Fruit fly (Drosophila melanogaster) whole organism, embryonic: ENCODE results near the gene CG13894.

Experiments
- Abd-B ChIP-seq: fragments of 200-800 bp; sonication (Bioruptor generic); optimal IDR thresholded peaks from 2 replicates; lab custom pipeline; 2018; ENCODE audit warnings: missing biosample characterization, mild to moderate bottlenecking, missing genetic modification characterization, moderate library complexity
- CG11398 ChIP-seq: fragments of 200-800 bp; sonication (Bioruptor generic); optimal IDR thresholded peaks from 2 replicates; lab custom pipeline; 2016; ENCODE audit warnings: missing biosample characterization, missing genetic modification characterization
- CG11504 ChIP-seq: fragments of 200-800 bp; sonication (Bioruptor generic); optimal IDR thresholded peaks from 3 replicates; lab custom pipeline; 2019; ENCODE audit warnings: missing biosample characterization, mild to moderate bottlenecking, missing genetic modification characterization, moderate library complexity
- CG13624 ChIP-seq: fragments of 200-800 bp; sonication (Bioruptor generic); optimal IDR thresholded peaks from 2 replicates; lab custom pipeline; 2016; ENCODE audit warnings: missing biosample characterization, missing genetic modification characterization
- CG13894 ChIP-seq: fragments of 200-800 bp; sonication (Bioruptor generic); optimal IDR thresholded peaks from 3 replicates; lab custom pipeline; 2018; ENCODE audit warnings: missing biosample characterization, mild to moderate bottlenecking, missing genetic modification characterization, moderate library complexity
- CG14710 ChIP-seq: fragments of 200-800 bp; sonication (Bioruptor generic); optimal IDR thresholded peaks from 3 replicates; lab custom pipeline; 2019; ENCODE audit warnings: missing biosample characterization, mild to moderate bottlenecking, missing genetic modification characterization, moderate library complexity
- CG16815 ChIP-seq: fragments of 200-800 bp; sonication (Bioruptor generic); optimal IDR thresholded peaks from 3 replicates; lab custom pipeline; 2017; ENCODE audit warnings: missing biosample characterization, mild to moderate bottlenecking, missing genetic modification characterization
- CG17359 ChIP-seq: fragments of 200-800 bp; sonication (Bioruptor generic); optimal IDR thresholded peaks from 3 replicates; lab custom pipeline; 2018; ENCODE audit warnings: missing biosample characterization, mild to moderate bottlenecking, missing genetic modification characterization, moderate library complexity
- CG17361 ChIP-seq: fragments of 200-800 bp; sonication (Bioruptor generic); IDR thresholded peaks from 3 replicates; pipeline ENCODE4 v1.3.6; 2022; ENCODE audit warnings: missing biosample characterization, missing genetic modification characterization
- CG17385 ChIP-seq: fragments of 200-800 bp; sonication (Bioruptor generic); optimal IDR thresholded peaks from 3 replicates; lab custom pipeline; 2018; ENCODE audit warnings: missing biosample characterization, mild to moderate bottlenecking, missing genetic modification characterization
- CG2199 ChIP-seq: fragments of 200-800 bp; sonication (Bioruptor generic); IDR thresholded peaks from 3 replicates; pipeline ENCODE4 v1.3.6; 2022; ENCODE audit warnings: missing biosample characterization, missing genetic modification characterization
- CG2875 ChIP-seq: fragments of 200-800 bp; sonication (Bioruptor generic); optimal IDR thresholded peaks from 2 replicates; lab custom pipeline; 2017; ENCODE audit warnings: missing biosample characterization, mild to moderate bottlenecking, missing genetic modification characterization, missing genetic modification reagents
- CG31388 ChIP-seq: fragments of 200-800 bp; sonication (Bioruptor generic); optimal IDR thresholded peaks from 2 replicates; lab custom pipeline; 2016; ENCODE audit warnings: missing biosample characterization, missing genetic modification characterization
- CG33213 ChIP-seq: fragments of 200-800 bp; sonication (Bioruptor generic); optimal IDR thresholded peaks from 3 replicates; lab custom pipeline; 2016; ENCODE audit warnings: missing biosample characterization, missing genetic modification characterization
- CG34376 ChIP-seq: fragments of 200-800 bp; sonication (Bioruptor generic); optimal IDR thresholded peaks from 2 replicates; lab custom pipeline; 2018; ENCODE audit warnings: missing biosample characterization, mild to moderate bottlenecking, missing genetic modification characterization
- CG4282 ChIP-seq: fragments of 200-800 bp; sonication (Bioruptor generic); optimal IDR thresholded peaks from 2 replicates; lab custom pipeline; 2016; ENCODE audit warnings: missing biosample characterization, missing genetic modification characterization
- CG4328 ChIP-seq: fragments of 200-800 bp; sonication (Bioruptor generic); optimal IDR thresholded peaks from 3 replicates; lab custom pipeline; 2017; ENCODE audit warnings: missing biosample characterization, missing genetic modification reagents, missing genetic modification characterization
- CG4820 ChIP-seq: fragments of 200-800 bp; sonication (Bioruptor generic); optimal IDR thresholded peaks from 3 replicates; lab custom pipeline; 2016; ENCODE audit warnings: missing biosample characterization, missing genetic modification characterization
- CG4854 ChIP-seq: fragments of 200-800 bp; sonication (Bioruptor generic); optimal IDR thresholded peaks from 2 replicates; lab custom pipeline; 2016; ENCODE audit warnings: missing biosample characterization, missing genetic modification characterization, inconsistent platforms
- CG6854 ChIP-seq: fragments of 200-800 bp; sonication (Bioruptor generic); optimal IDR thresholded peaks from 3 replicates; lab custom pipeline; 2017; ENCODE audit warnings: missing biosample characterization, mild to moderate bottlenecking, missing genetic modification characterization
- CG8944 ChIP-seq: fragments of 200-800 bp; sonication (Bioruptor generic); optimal IDR thresholded peaks from 3 replicates; lab custom pipeline; 2016; ENCODE audit warnings: missing biosample characterization, missing genetic modification characterization
- CG9215 ChIP-seq: fragments of 200-800 bp; sonication (Bioruptor generic); IDR thresholded peaks from 2 replicates; pipeline ENCODE4 v1.3.6; 2022; ENCODE audit warnings: missing biosample characterization, missing genetic modification characterization
- CG9797 ChIP-seq: fragments of 200-800 bp; sonication (Bioruptor generic); optimal IDR thresholded peaks from 3 replicates; lab custom pipeline; 2018; ENCODE audit warnings: missing biosample characterization, mild to moderate bottlenecking, missing genetic modification characterization
- Dip3 ChIP-seq: fragments of 200-800 bp; sonication (Bioruptor generic); optimal IDR thresholded peaks from 3 replicates; lab custom pipeline; 2016; ENCODE audit warnings: missing biosample characterization, missing genetic modification characterization
- Dp ChIP-seq: fragments of 200-800 bp; sonication (Bioruptor generic); optimal IDR thresholded peaks from 2 replicates; lab custom pipeline; 2018; ENCODE audit warnings: missing biosample characterization, mild to moderate bottlenecking, missing genetic modification characterization, moderate library complexity
- H2.0 ChIP-seq: fragments of 200-800 bp; sonication (Bioruptor generic); IDR thresholded peaks from 2 replicates; pipeline ENCODE4 v1.3.6; 2022; ENCODE audit warnings: missing biosample characterization, missing genetic modification characterization
- Hmr ChIP-seq: fragments of 200-800 bp; sonication (Bioruptor generic); optimal IDR thresholded peaks from 3 replicates; lab custom pipeline; 2017; ENCODE audit warnings: mild to moderate bottlenecking, missing biosample characterization, missing genetic modification reagents, missing genetic modification characterization
- Mrtf ChIP-seq: fragments of 200-800 bp; sonication (Bioruptor generic); IDR thresholded peaks from 3 replicates; pipeline ENCODE4 v1.3.6; 2022; ENCODE audit warnings: missing biosample characterization, missing genetic modification characterization
- Nf-YA ChIP-seq: fragments of 200-800 bp; sonication (Bioruptor generic); IDR thresholded peaks from 2 replicates; pipeline ENCODE4 v1.3.6; 2022; ENCODE audit warnings: missing biosample characterization, missing genetic modification characterization
- Side ChIP-seq: fragments of 200-800 bp; sonication (Bioruptor generic); optimal IDR thresholded peaks from 2 replicates; lab custom pipeline; 2016; ENCODE audit warnings: missing biosample characterization, missing genetic modification characterization
- Tbp ChIP-seq: fragments of >200 bp; optimal IDR thresholded peaks from 2 replicates; lab custom pipeline; 2018; ENCODE audit warnings: missing biosample characterization, missing genetic modification characterization
- YL-1 ChIP-seq: fragments of 200-800 bp; sonication (Bioruptor generic); optimal IDR thresholded peaks from 3 replicates; lab custom pipeline; 2017; ENCODE audit warnings: missing biosample characterization, mild to moderate bottlenecking, missing genetic modification characterization
- cas ChIP-seq: fragments of 200-800 bp; sonication (Bioruptor generic); IDR thresholded peaks from 2 replicates; pipeline ENCODE4 v1.3.6; 2022; ENCODE audit warnings: missing biosample characterization, missing genetic modification characterization
- chinmo ChIP-seq: fragments of 200-800 bp; sonication (Bioruptor generic); IDR thresholded peaks from 4 replicates; pipeline ENCODE4 v1.3.6; 2022; ENCODE audit warnings: missing biosample characterization, missing genetic modification characterization; ENCODE audit not compliant: partially characterized antibody
- chn ChIP-seq: fragments of 200-800 bp; sonication (Bioruptor generic); optimal IDR thresholded peaks from 2 replicates; lab custom pipeline; 2016; ENCODE audit warnings: missing biosample characterization, missing genetic modification characterization
- cwo ChIP-seq: fragments of 200-800 bp; sonication (Bioruptor generic); optimal IDR thresholded peaks from 3 replicates; lab custom pipeline; 2017; ENCODE audit warnings: missing biosample characterization, missing genetic modification characterization, mild to moderate bottlenecking, moderate library complexity, missing genetic modification reagents
- dm ChIP-seq: fragments of 200-800 bp; sonication (Bioruptor generic); optimal IDR thresholded peaks from 3 replicates; lab custom pipeline; 2016; ENCODE audit warnings: missing biosample characterization, missing genetic modification characterization
- dmrt99B ChIP-seq: fragments of 200-800 bp; sonication (Bioruptor generic); optimal IDR thresholded peaks from 2 replicates; lab custom pipeline; 2018; ENCODE audit warnings: missing biosample characterization, mild to moderate bottlenecking, missing genetic modification characterization, moderate library complexity
- fru ChIP-seq: fragments of >200 bp; optimal IDR thresholded peaks from 2 replicates; lab custom pipeline; 2017
- gfzf ChIP-seq: fragments of 200-800 bp; sonication (Bioruptor generic); optimal IDR thresholded peaks from 2 replicates; lab custom pipeline; 2016; ENCODE audit warnings: missing biosample characterization, mild to moderate bottlenecking, missing genetic modification characterization, moderate library complexity
- gro ChIP-seq: fragments of 200-800 bp; sonication (Bioruptor generic); optimal IDR thresholded peaks from 2 replicates; lab custom pipeline; 2016; ENCODE audit warnings: missing biosample characterization, missing genetic modification characterization
- jumu ChIP-seq: fragments of 200-800 bp; sonication (Bioruptor generic); optimal IDR thresholded peaks from 3 replicates; lab custom pipeline; 2016; ENCODE audit warnings: missing biosample characterization, missing genetic modification characterization
- kni ChIP-seq: fragments of 200-800 bp; sonication (Bioruptor generic); optimal IDR thresholded peaks from 3 replicates; lab custom pipeline; 2017; ENCODE audit warnings: mild to moderate bottlenecking, missing biosample characterization, missing genetic modification reagents, missing genetic modification characterization
- lab ChIP-seq: fragments of 200-800 bp; sonication (Bioruptor generic); optimal IDR thresholded peaks from 3 replicates; lab custom pipeline; 2017; ENCODE audit warnings: missing biosample characterization, missing genetic modification characterization, mild to moderate bottlenecking, moderate library complexity, missing genetic modification reagents
- luna ChIP-seq: fragments of 200-800 bp; sonication (Bioruptor generic); optimal IDR thresholded peaks from 2 replicates; lab custom pipeline; 2016; ENCODE audit warnings: missing biosample characterization, missing genetic modification characterization
- repo ChIP-seq: fragments of 200-800 bp; sonication (Bioruptor generic); optimal IDR thresholded peaks from 2 replicates; lab custom pipeline; 2016; ENCODE audit warnings: missing biosample characterization, missing genetic modification characterization
- salm ChIP-seq: fragments of 200-800 bp; sonication (Bioruptor generic); optimal IDR thresholded peaks from 2 replicates; lab custom pipeline; 2018; ENCODE audit warnings: missing biosample characterization, mild to moderate bottlenecking, missing genetic modification characterization
- sd ChIP-seq: fragments of 200-800 bp; sonication (Bioruptor generic); optimal IDR thresholded peaks from 3 replicates; lab custom pipeline; 2018; ENCODE audit warnings: missing biosample characterization, mild to moderate bottlenecking, missing genetic modification characterization, moderate library complexity
- stwl ChIP-seq: fragments of 200-800 bp; sonication (Bioruptor generic); optimal IDR thresholded peaks from 3 replicates; lab custom pipeline; 2018; ENCODE audit warnings: missing biosample characterization, mild to moderate bottlenecking, missing genetic modification characterization, moderate library complexity
- trh ChIP-seq: fragments of 200-800 bp; sonication (Bioruptor generic); optimal IDR thresholded peaks from 2 replicates; lab custom pipeline; 2016; ENCODE audit warnings: missing biosample characterization, missing genetic modification characterization
- unpg ChIP-seq: fragments of 200-800 bp; sonication (Bioruptor generic); optimal IDR thresholded peaks from 3 replicates; lab custom pipeline; 2018; ENCODE audit warnings: missing biosample characterization, mild to moderate bottlenecking, missing genetic modification characterization, moderate library complexity

The CG13894 gene

dm6 chr3L:707992-708489 lies 9.1 kb upstream of the CG13894 start, which contains the start of gene CG13895 (continued):
- TF ChIP-seq Tbp (GFP tag; lab: Kevin White, UChicago), result no peak
- TF ChIP-seq CG17385 (GFP tag; lab: Kevin White, UChicago), result peak; percentile 33
- no peak for TF ChIP-seq CG9797 (GFP tag; lab: Kevin White, UChicago)
- no peak for TF ChIP-seq Abd-B (GFP tag; lab: Kevin White, UChicago)
- no peak; the same call in 2 of the 3 replicates for TF ChIP-seq CG17361 (GFP tag; lab: Robert Waterston, UW)
- no peak for TF ChIP-seq unpg (GFP tag; lab: Kevin White, UChicago)
- TF ChIP-seq CG4328 (GFP tag; lab: Kevin White, UChicago), result no peak
- no peak for TF ChIP-seq CG8944 (GFP tag; lab: Kevin White, UChicago)
- TF ChIP-seq CG2875, result no peak
- no peak for TF ChIP-seq CG4854
- peak; percentile 75 for TF ChIP-seq sd (tag; lab: Kevin White, UChicago)
- no peak for TF ChIP-seq CG11398 (GFP tag; lab: Kevin White, UChicago)
- no peak for TF ChIP-seq CG6854 (GFP tag; lab: Kevin White, UChicago)
- TF ChIP-seq dmrt99B, result no peak
- peak; percentile 33 for TF ChIP-seq Hmr (GFP tag; lab: Kevin White, UChicago)
- TF ChIP-seq Dp (GFP tag; lab: Kevin White, UChicago), result no peak
- TF ChIP-seq CG13624 (GFP tag; lab: Kevin White, UChicago), result no peak
- TF ChIP-seq CG16815 (GFP tag; lab: Kevin White, UChicago), result no peak
- no peak for TF ChIP-seq fru (lab: Kevin White, UChicago)
- peak; percentile 26 for TF ChIP-seq stwl (tag; lab: Kevin White, UChicago)
- TF ChIP-seq gfzf (GFP tag; lab: Kevin White, UChicago), result no peak
- TF ChIP-seq repo, result no peak
- TF ChIP-seq chn, result no peak
- TF ChIP-seq CG9215 (GFP tag; lab: Robert Waterston, UW), result no peak
- no peak for TF ChIP-seq CG17359 (tag; lab: Kevin White, UChicago)
- no peak for TF ChIP-seq Nf-YA
- peak; percentile 12 for TF ChIP-seq Side (GFP tag; lab: Kevin White, UChicago)
- TF ChIP-seq chinmo (GFP tag; lab: Robert Waterston, UW), result peak; percentile 95; the same call in 3 of the 4 replicates
- TF ChIP-seq jumu, result no peak
- TF ChIP-seq CG2199 (GFP tag; lab: Robert Waterston, UW), result no peak
- TF ChIP-seq lab, result peak; percentile 21
- peak; percentile 8 for TF ChIP-seq CG11504 (tag; lab: Kevin White, UChicago)
- TF ChIP-seq YL-1 (GFP tag; lab: Kevin White, UChicago), result peak; percentile 24
- no peak for TF ChIP-seq Dip3
- peak; percentile 2 for TF ChIP-seq CG33213 (GFP tag; lab: Kevin White, UChicago)
- no peak for TF ChIP-seq CG31388 (GFP tag; lab: Kevin White, UChicago)
- TF ChIP-seq CG14710 (tag; lab: Kevin White, UChicago), result peak; percentile 3
- no peak for TF ChIP-seq luna (GFP tag; lab: Kevin White, UChicago)
- peak; percentile 68 for TF ChIP-seq dm
- TF ChIP-seq trh (GFP tag; lab: Kevin White, UChicago), result no peak
- no peak for TF ChIP-seq cas (GFP tag; lab: Robert Waterston, UW)
- peak; percentile 95 for TF ChIP-seq cwo (GFP tag; lab: Kevin White, UChicago)
- peak; percentile 99 for TF ChIP-seq CG13894
- TF ChIP-seq gro (GFP tag; lab: Kevin White, UChicago), result no peak
- TF ChIP-seq Mrtf, result no peak
- TF ChIP-seq CG4282 (GFP tag; lab: Kevin White, UChicago), result no peak
- no peak for TF ChIP-seq salm (tag; lab: Kevin White, UChicago)
- TF ChIP-seq kni (GFP tag; lab: Kevin White, UChicago), result peak; percentile 86
- no peak for TF ChIP-seq H2.0 (GFP tag; lab: Robert Waterston, UW)
- TF ChIP-seq CG34376 (GFP tag; lab: Kevin White, UChicago), result peak; percentile 59
- TF ChIP-seq CG4820, result no peak
